Worm (Caenorhabditis elegans): ENCODE data around the gene C16C10.1.

ce11 chrIII:4178564-4178963 lies 2.7 kb downstream of the C16C10.1 start, which contains the start of gene C16C10.2:
- TF ChIP-seq ama-1 (optimal IDR thresholded peaks at IDR 0.05) (no peak), elt-3 (tag; optimal IDR thresholded peaks at IDR 0.05) (no peak), skn-1 (tag; optimal IDR thresholded peaks at IDR 0.05) (no peak), sptf-1 (tag; optimal IDR thresholded peaks at IDR 0.05) (no peak), aha-1 (tag; optimal IDR thresholded peaks at IDR 0.05) (no peak), unc-130 (tag; optimal IDR thresholded peaks at IDR 0.05) (no peak), hlh-17 (GFP tag; optimal IDR thresholded peaks at IDR 0.05; ENCODE audit: borderline replicate concordance) (no peak)

All from whole organism, L1 larva.